Fruit fly (Drosophila melanogaster): ENCODE data around the gene CG12539.

The CG12539 gene

DNA sequence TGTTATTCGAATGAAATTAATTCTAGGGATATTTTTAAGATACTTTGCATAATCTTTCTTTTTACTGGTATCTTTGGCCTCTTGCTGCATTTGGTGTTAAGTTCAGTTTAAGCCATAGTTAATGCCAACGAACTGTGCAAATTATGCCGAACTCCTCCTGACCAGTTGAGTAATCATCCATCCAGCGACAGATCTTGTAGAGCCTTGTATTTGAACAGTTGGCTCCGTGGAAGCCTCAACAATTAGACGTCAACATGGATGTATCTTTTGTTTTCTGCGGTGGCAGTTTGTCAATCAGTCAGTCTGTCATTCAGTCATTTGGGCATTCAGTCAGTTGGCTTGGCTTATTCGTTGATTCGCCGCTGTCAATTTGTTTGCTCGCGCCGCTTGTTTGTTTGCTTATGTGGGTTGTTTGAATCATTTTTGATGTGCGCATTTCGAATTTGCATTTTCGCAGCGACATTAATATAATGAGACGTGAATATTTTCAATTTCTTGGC lies 41.9 kb downstream of the CG12539 start:
- TF ChIP-seq ovo (GFP tag; optimal IDR thresholded peaks at IDR 0.05) (no peak), cic (GFP tag; optimal IDR thresholded peaks at IDR 0.05) (no peak)

Measured in whole organism, adult.